Worm (Caenorhabditis elegans) whole organism, L3 larva: Measurements from ENCODE around the gene mab-21.

Experiments used
- R02D3.7 ChIP-seq: fragments of 150-350 bp; optimal IDR thresholded peaks from 2 replicates; lab custom pipeline; 2014; ENCODE audit warnings: missing biosample characterization, missing genetic modification characterization
- ZK546.5 ChIP-seq: sonication (generic microtip); optimal IDR thresholded peaks from 2 replicates; lab custom pipeline; 2017; ENCODE audit warnings: missing biosample characterization, missing genetic modification characterization
- ama-1 ChIP-seq: fragments of 150-350 bp; optimal IDR thresholded peaks from 2 replicates; lab custom pipeline; 2018
- ceh-16 ChIP-seq: sonication (generic microtip); optimal IDR thresholded peaks from 2 replicates; lab custom pipeline; 2017; ENCODE audit warnings: missing biosample characterization, missing genetic modification characterization
- ceh-28 ChIP-seq: fragments of 150-350 bp; optimal IDR thresholded peaks from 2 replicates; lab custom pipeline; 2014; ENCODE audit warnings: missing biosample characterization, missing genetic modification reagents, missing genetic modification characterization
- ceh-82 ChIP-seq: fragments of 150-350 bp; optimal IDR thresholded peaks from 2 replicates; lab custom pipeline; 2014; ENCODE audit warnings: missing biosample characterization, missing genetic modification characterization
- egl-5 ChIP-seq: fragments of 150-350 bp; optimal IDR thresholded peaks from 2 replicates; lab custom pipeline; 2017; ENCODE audit warnings: missing biosample characterization, missing genetic modification reagents, missing genetic modification characterization, inconsistent platforms
- elt-2 ChIP-seq: sonication (generic microtip); optimal IDR thresholded peaks from 2 replicates; lab custom pipeline; 2016; ENCODE audit warnings: missing genetic modification reagents, mild to moderate bottlenecking, missing genetic modification characterization, missing compliant biosample characterization
- fkh-10 ChIP-seq: sonication (generic microtip); optimal IDR thresholded peaks from 2 replicates; lab custom pipeline; 2017; ENCODE audit warnings: missing biosample characterization, missing genetic modification reagents, missing genetic modification characterization
- fkh-2 ChIP-seq: fragments of 150-350 bp; optimal IDR thresholded peaks from 2 replicates; lab custom pipeline; 2014; ENCODE audit warnings: missing biosample characterization, missing genetic modification reagents, missing genetic modification characterization
- fos-1 ChIP-seq: fragments of 150-350 bp; optimal IDR thresholded peaks from 2 replicates; lab custom pipeline; 2014; ENCODE audit warnings: missing biosample characterization, missing genetic modification characterization
- hmg-11 ChIP-seq: sonication (generic microtip); optimal IDR thresholded peaks from 2 replicates; lab custom pipeline; 2016; ENCODE audit warnings: missing genetic modification characterization, missing compliant biosample characterization
- jun-1 ChIP-seq: fragments of 150-350 bp; optimal IDR thresholded peaks from 2 replicates; lab custom pipeline; 2014; ENCODE audit warnings: missing biosample characterization, missing genetic modification reagents, missing genetic modification characterization
- lin-15B ChIP-seq: fragments of 150-350 bp; optimal IDR thresholded peaks from 2 replicates; lab custom pipeline; 2014; ENCODE audit warnings: missing biosample characterization, missing genetic modification characterization
- lin-39 ChIP-seq: fragments of 150-350 bp; optimal IDR thresholded peaks from 2 replicates; lab custom pipeline; 2018; ENCODE audit warnings: missing biosample characterization, missing genetic modification reagents, missing genetic modification characterization
- lsy-12 ChIP-seq: sonication (generic microtip); optimal IDR thresholded peaks from 2 replicates; lab custom pipeline; 2016; ENCODE audit warnings: mild to moderate bottlenecking, missing genetic modification characterization, missing compliant biosample characterization
- nfya-1 ChIP-seq: sonication (generic microtip); optimal IDR thresholded peaks from 2 replicates; lab custom pipeline; 2017; ENCODE audit warnings: missing genetic modification characterization, mild to moderate bottlenecking, missing compliant biosample characterization, antibody characterized with exemption, moderate library complexity; ENCODE audit not compliant: insufficient read depth
- nhr-11 ChIP-seq: fragments of 150-350 bp; optimal IDR thresholded peaks from 2 replicates; lab custom pipeline; 2014; ENCODE audit warnings: missing biosample characterization, missing genetic modification characterization
- nhr-23 ChIP-seq: fragments of 150-350 bp; optimal IDR thresholded peaks from 2 replicates; lab custom pipeline; 2014; ENCODE audit warnings: missing biosample characterization, missing genetic modification reagents, missing genetic modification characterization
- nhr-25 ChIP-seq: sonication (generic microtip); optimal IDR thresholded peaks from 2 replicates; lab custom pipeline; 2017; ENCODE audit warnings: missing biosample characterization, missing genetic modification characterization
- nhr-28 ChIP-seq: fragments of 150-350 bp; optimal IDR thresholded peaks from 2 replicates; lab custom pipeline; 2014; ENCODE audit warnings: missing biosample characterization, missing genetic modification characterization
- nhr-67 ChIP-seq: fragments of 150-350 bp; optimal IDR thresholded peaks from 2 replicates; lab custom pipeline; 2014; ENCODE audit warnings: missing biosample characterization, missing genetic modification characterization
- nhr-77 ChIP-seq: fragments of 150-350 bp; optimal IDR thresholded peaks from 2 replicates; lab custom pipeline; 2014; ENCODE audit warnings: missing biosample characterization, missing genetic modification characterization
- pha-4 ChIP-seq: fragments of 150-350 bp; optimal IDR thresholded peaks from 2 replicates; lab custom pipeline; 2014; ENCODE audit warnings: missing biosample characterization, missing genetic modification reagents, missing genetic modification characterization
- sea-2 ChIP-seq: fragments of 150-350 bp; sonication (generic microtip); optimal IDR thresholded peaks from 4 replicates; lab custom pipeline; 2014; ENCODE audit warnings: missing biosample characterization, missing genetic modification reagents, missing genetic modification characterization
- skn-1 ChIP-seq: fragments of 150-350 bp; optimal IDR thresholded peaks from 2 replicates; lab custom pipeline; 2014; ENCODE audit warnings: missing biosample characterization, missing genetic modification characterization
- snpc-4 ChIP-seq: fragments of 150-350 bp; optimal IDR thresholded peaks from 2 replicates; lab custom pipeline; 2014; ENCODE audit warnings: missing biosample characterization, missing genetic modification characterization
- tbx-2 ChIP-seq: sonication (generic microtip); optimal IDR thresholded peaks from 2 replicates; lab custom pipeline; 2016; ENCODE audit warnings: mild to moderate bottlenecking, missing genetic modification characterization, missing compliant biosample characterization
- unc-39 ChIP-seq: sonication (generic microtip); optimal IDR thresholded peaks from 4 replicates; lab custom pipeline; 2017; ENCODE audit warnings: missing biosample characterization, missing genetic modification characterization
- unc-62 ChIP-seq: fragments of 150-350 bp; sonication (generic microtip); optimal IDR thresholded peaks from 4 replicates; lab custom pipeline; 2014; ENCODE audit warnings: missing biosample characterization, missing genetic modification reagents, missing genetic modification characterization
- zag-1 ChIP-seq: fragments of 150-350 bp; optimal IDR thresholded peaks from 2 replicates; lab custom pipeline; 2014; ENCODE audit warnings: missing biosample characterization, missing genetic modification characterization
- ztf-11 ChIP-seq: fragments of 150-350 bp; optimal IDR thresholded peaks from 2 replicates; lab custom pipeline; 2014; ENCODE audit warnings: missing biosample characterization, missing genetic modification characterization
- ztf-4 ChIP-seq: fragments of 150-350 bp; optimal IDR thresholded peaks from 2 replicates; lab custom pipeline; 2014; ENCODE audit warnings: missing biosample characterization, missing genetic modification characterization

mab-21 gene

DNA sequence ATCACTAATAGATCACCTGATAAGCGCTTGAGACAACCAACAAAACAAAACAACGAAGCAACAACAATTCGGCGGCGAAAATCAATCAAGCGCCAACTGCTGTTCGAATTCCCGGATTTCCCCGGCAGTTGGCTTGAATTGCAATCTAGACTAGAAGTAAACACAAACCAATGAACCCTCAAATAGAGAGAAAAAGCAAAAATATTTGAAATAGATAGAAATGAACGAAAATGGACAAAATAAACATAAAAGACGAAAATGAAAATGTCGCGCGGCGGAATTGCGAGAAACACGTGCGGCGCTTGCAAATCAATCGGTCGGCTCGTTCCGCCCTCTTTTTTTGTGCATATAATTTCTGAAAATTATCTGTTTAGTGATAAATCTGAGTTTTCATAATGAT, 32.1 kb upstream of the mab-21 start, which contains the start of gene idhg-1 (continued):
- TF ChIP-seq unc-39 (tag; lab: Kevin White, UChicago) = no peak
- peak; percentile 24 for TF ChIP-seq tbx-2 (tag; lab: Kevin White, UChicago)
- TF ChIP-seq fos-1 (tag; lab: Kevin White, UChicago) = no peak
- no peak for TF ChIP-seq ceh-16
- no peak for TF ChIP-seq ztf-11 (tag; lab: Kevin White, UChicago)
- TF ChIP-seq egl-5 = peak; percentile 27
- no peak for TF ChIP-seq fkh-10 (GFP tag; lab: Kevin White, UChicago)
- TF ChIP-seq jun-1 (tag; lab: Kevin White, UChicago) = no peak
- no peak for TF ChIP-seq sea-2 (GFP tag; lab: Kevin White, UChicago)
- TF ChIP-seq elt-2 (tag; lab: Kevin White, UChicago) = peak; percentile 65
- TF ChIP-seq R02D3.7 = peak; percentile 27
- no peak for TF ChIP-seq ztf-4 (tag; lab: Kevin White, UChicago)
- TF ChIP-seq lsy-12 (tag; lab: Kevin White, UChicago) = peak; percentile 82
- TF ChIP-seq ceh-82 (tag; lab: Kevin White, UChicago) = peak; percentile 13
- TF ChIP-seq pha-4 (tag; lab: Kevin White, UChicago) = peak; percentile 62
- TF ChIP-seq snpc-4 (tag; lab: Kevin White, UChicago) = peak; percentile 55

DNA sequence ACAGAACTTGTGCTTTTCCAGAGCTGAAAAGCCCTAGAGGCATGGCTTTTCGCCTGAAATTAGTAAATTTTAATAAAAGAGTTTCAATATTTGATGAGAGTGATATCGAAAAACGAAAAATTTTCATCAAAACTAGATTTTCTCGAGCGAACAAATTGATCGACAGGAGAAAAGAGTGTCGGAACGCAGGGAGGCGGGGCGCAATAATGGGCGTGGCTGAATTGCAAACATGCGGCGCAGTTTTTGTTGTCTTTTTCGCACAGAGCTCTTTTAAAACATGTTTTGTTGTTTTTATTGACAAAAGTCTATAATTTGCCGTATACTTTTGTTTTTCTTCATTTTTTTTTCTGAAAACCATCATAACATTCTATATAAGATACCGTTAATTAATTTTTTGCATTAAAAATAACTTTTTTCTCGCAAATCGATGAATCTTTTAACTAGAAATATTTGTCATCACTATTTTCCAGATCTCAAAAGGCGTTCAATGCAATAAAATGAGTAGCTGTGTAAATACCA, 22.1 kb upstream of the mab-21 start, which contains the start of the genes sel-5 and wdr-48:
TSS of gene sel-5 (minus strand) at position 53 of the 519 bp plus-strand sequence.
TSS of gene wdr-48 (plus strand) at position 469 of the 519 bp plus-strand sequence.
- TF ChIP-seq nhr-11 (tag; lab: Kevin White, UChicago) (no peak), lin-39 (tag; lab: Kevin White, UChicago) (peak; percentile 47), zag-1 (no peak), fkh-2 (no peak), pha-4 (tag; lab: Kevin White, UChicago) (peak; percentile 69), hmg-11 (tag; lab: Kevin White, UChicago) (peak; percentile 51), skn-1 (tag; lab: Kevin White, UChicago) (no peak), nhr-25 (tag; lab: Kevin White, UChicago) (peak; percentile 51), nhr-28 (tag; lab: Kevin White, UChicago) (no peak), nhr-67 (no peak), lin-15B (tag; lab: Kevin White, UChicago) (peak; percentile 33), nfya-1 (tag; lab: Kevin White, UChicago) (peak; percentile 71), ceh-16 (no peak)

DNA sequence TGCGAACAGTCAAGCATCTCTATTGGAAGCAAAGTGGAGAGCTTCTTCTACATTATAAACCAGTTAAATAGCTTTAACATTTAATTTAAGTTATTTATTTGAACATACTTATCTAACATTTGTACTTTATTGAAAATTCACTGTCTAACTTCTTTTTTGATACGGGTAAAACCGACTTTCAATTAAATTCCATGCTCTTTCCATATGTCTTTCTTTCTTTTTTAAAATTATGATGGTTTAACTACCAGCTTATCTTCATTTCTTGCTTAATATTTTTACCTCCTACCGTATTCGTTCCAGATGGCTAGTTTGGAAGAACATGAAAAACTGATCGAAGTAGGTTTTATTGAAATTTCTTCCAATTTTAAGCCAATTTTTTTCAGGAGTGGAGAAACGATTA, 19.1 kb upstream of the mab-21 start, which contains the start of gene F35G12.12:
TSS of gene F35G12.12 (plus strand) at position 301 of the 400 bp plus-strand sequence.
- TF ChIP-seq nhr-77 (tag; lab: Kevin White, UChicago) (no peak), ZK546.5 (tag; lab: Kevin White, UChicago) (no peak), fkh-10 (GFP tag; lab: Kevin White, UChicago) (no peak), nfya-1 (tag; lab: Kevin White, UChicago) (no peak), ceh-16 (no peak), nhr-25 (tag; lab: Kevin White, UChicago) (no peak), elt-2 (tag; lab: Kevin White, UChicago) (no peak), fos-1 (tag; lab: Kevin White, UChicago) (no peak), jun-1 (tag; lab: Kevin White, UChicago) (no peak), hmg-11 (tag; lab: Kevin White, UChicago) (no peak)

DNA sequence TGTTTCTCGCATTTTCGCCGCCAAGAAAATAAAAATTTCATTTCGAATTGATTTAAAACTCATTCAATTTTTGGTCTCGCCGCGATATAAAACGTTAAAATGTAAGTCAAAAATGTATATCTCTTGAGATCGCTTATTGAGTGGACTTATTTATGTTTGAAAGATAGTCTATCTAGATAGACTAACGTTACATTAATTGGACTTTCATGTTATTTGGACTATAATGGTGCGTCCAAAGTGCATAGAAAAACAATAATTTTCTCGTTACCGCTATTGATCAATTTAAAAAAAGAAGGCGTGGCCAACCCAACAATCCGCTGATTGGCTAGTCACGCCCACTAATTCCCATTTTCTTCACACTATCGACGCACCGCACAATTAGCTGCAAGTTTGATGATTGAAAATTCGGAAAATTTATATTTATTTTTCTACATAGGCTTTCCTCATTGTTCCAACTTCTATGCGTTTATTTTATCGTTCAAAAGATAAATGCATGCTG, 16.4 kb upstream of the mab-21 start, which contains the start of gene F35G12.5:
TSS of gene F35G12.5 (plus strand) at position 51 of the 499 bp plus-strand sequence.
- TF ChIP-seq unc-62 (GFP tag; lab: Kevin White, UChicago) (no peak), nfya-1 (tag; lab: Kevin White, UChicago) (peak; percentile 97)

DNA sequence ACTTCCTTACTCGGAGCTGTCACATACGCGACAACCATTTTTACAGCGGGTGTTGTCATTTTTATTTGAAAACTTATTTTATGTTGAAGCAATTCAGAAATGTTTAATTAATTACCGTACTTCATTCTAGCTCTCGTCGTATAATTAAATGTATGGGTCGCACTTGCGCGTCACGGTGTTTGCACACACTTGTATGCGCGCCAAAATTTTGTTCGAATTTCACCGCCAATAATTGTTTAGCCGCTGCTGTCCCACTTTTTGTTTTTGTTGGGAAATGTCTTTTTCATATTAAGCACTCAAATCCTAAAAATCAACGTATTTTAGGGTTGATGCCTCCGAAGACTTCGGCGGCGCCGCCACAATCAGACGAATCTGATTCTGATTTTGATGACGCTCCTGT, 13.4 kb upstream of the mab-21 start, which contains the start of the genes F35G12.7 and smc-4:
TSS of gene F35G12.7 (minus strand) at position 154 of the 400 bp plus-strand sequence.
TSS of gene smc-4 (plus strand) at position 325 of the 400 bp plus-strand sequence.
- peak; percentile 9 for TF ChIP-seq ceh-28 (tag; lab: Kevin White, UChicago)
- TF ChIP-seq elt-2 (tag; lab: Kevin White, UChicago) = peak; percentile 25
- TF ChIP-seq egl-5 = no peak
- no peak for TF ChIP-seq jun-1 (tag; lab: Kevin White, UChicago)
- TF ChIP-seq nfya-1 (tag; lab: Kevin White, UChicago) = peak; percentile 90
- peak; percentile 73 for TF ChIP-seq nhr-23 (tag; lab: Kevin White, UChicago)
- no peak for TF ChIP-seq ama-1
- peak; percentile 26 for TF ChIP-seq lin-15B (tag; lab: Kevin White, UChicago)
- TF ChIP-seq pha-4 (tag; lab: Kevin White, UChicago) = peak; percentile 73
- peak; percentile 32 for TF ChIP-seq nhr-25 (tag; lab: Kevin White, UChicago)
- no peak for TF ChIP-seq snpc-4 (tag; lab: Kevin White, UChicago)
- no peak for TF ChIP-seq unc-39 (tag; lab: Kevin White, UChicago)
